Fruit fly (Drosophila melanogaster) whole organism, pupa: Measurements from ENCODE around the gene CG10283.

ENCODE experiments used
- CG10348 ChIP-seq: fragments of 200-800 bp; sonication (Bioruptor generic); IDR thresholded peaks from 2 replicates; pipeline ENCODE4 v1.3.6; 2022; ENCODE audit warnings: missing biosample characterization, missing genetic modification characterization
- CG12605 ChIP-seq: fragments of 200-800 bp; sonication (Bioruptor generic); IDR thresholded peaks from 2 replicates; pipeline ENCODE4 v1.3.6; 2022; ENCODE audit warnings: missing biosample characterization, missing genetic modification characterization
- CG13204 ChIP-seq: fragments of 200-800 bp; sonication (Bioruptor generic); optimal IDR thresholded peaks from 2 replicates; lab custom pipeline; 2018; ENCODE audit warnings: missing biosample characterization, mild to moderate bottlenecking, missing genetic modification characterization, moderate library complexity
- CG14655 ChIP-seq: fragments of 200-800 bp; sonication (Bioruptor generic); optimal IDR thresholded peaks from 3 replicates; lab custom pipeline; 2017; ENCODE audit warnings: mild to moderate bottlenecking, missing biosample characterization, missing genetic modification reagents, missing genetic modification characterization
- CG15710 ChIP-seq: fragments of 200-800 bp; sonication (Bioruptor generic); optimal IDR thresholded peaks from 2 replicates; lab custom pipeline; 2018; ENCODE audit warnings: missing biosample characterization, mild to moderate bottlenecking, missing genetic modification characterization, moderate library complexity
- CG17806 ChIP-seq: fragments of 200-800 bp; sonication (Bioruptor generic); optimal IDR thresholded peaks from 2 replicates; lab custom pipeline; 2018; ENCODE audit warnings: missing biosample characterization, mild to moderate bottlenecking, missing genetic modification characterization, moderate library complexity
- CG32121 ChIP-seq: fragments of 200-800 bp; sonication (Bioruptor generic); IDR thresholded peaks from 2 replicates; pipeline ENCODE4 v1.3.6; 2022; ENCODE audit warnings: missing biosample characterization, missing genetic modification characterization
- CG34367 ChIP-seq: fragments of 200-800 bp; sonication (Bioruptor generic); optimal IDR thresholded peaks from 2 replicates; lab custom pipeline; 2018; ENCODE audit warnings: missing biosample characterization, mild to moderate bottlenecking, missing genetic modification characterization
- CG4496 ChIP-seq: fragments of 200-800 bp; sonication (Bioruptor generic); IDR thresholded peaks from 3 replicates; pipeline ENCODE4 v1.3.6; 2022; ENCODE audit warnings: missing biosample characterization, missing genetic modification characterization
- CG8159 ChIP-seq: fragments of 200-800 bp; sonication (Bioruptor generic); optimal IDR thresholded peaks from 3 replicates; lab custom pipeline; 2018; ENCODE audit warnings: missing biosample characterization, mild to moderate bottlenecking, missing genetic modification characterization, moderate library complexity
- CG8301 ChIP-seq: fragments of 200-800 bp; sonication (Bioruptor generic); optimal IDR thresholded peaks from 2 replicates; lab custom pipeline; 2018; ENCODE audit warnings: missing biosample characterization, mild to moderate bottlenecking, missing genetic modification characterization
- CG9948 ChIP-seq: fragments of 200-800 bp; sonication (Bioruptor generic); optimal IDR thresholded peaks from 2 replicates; lab custom pipeline; 2018; ENCODE audit warnings: missing biosample characterization, mild to moderate bottlenecking, missing genetic modification characterization, moderate library complexity
- D1 ChIP-seq: fragments of 200-800 bp; sonication (Bioruptor generic); optimal IDR thresholded peaks from 2 replicates; lab custom pipeline; 2018; ENCODE audit warnings: missing biosample characterization, mild to moderate bottlenecking, missing genetic modification characterization, moderate library complexity
- EcR ChIP-seq: fragments of 200-800 bp; sonication (Bioruptor generic); optimal IDR thresholded peaks from 3 replicates; lab custom pipeline; 2019; ENCODE audit warnings: missing biosample characterization, missing genetic modification characterization, mild to moderate bottlenecking, moderate library complexity, missing genetic modification reagents
- Ets98B ChIP-seq: fragments of 200-800 bp; sonication (Bioruptor generic); IDR thresholded peaks from 2 replicates; pipeline ENCODE4 v1.3.6; 2022; ENCODE audit warnings: missing biosample characterization, missing genetic modification characterization
- Pif1A ChIP-seq: fragments of 200-800 bp; sonication (Bioruptor generic); optimal IDR thresholded peaks from 3 replicates; lab custom pipeline; 2016; ENCODE audit warnings: missing biosample characterization, missing genetic modification characterization
- Pif1B ChIP-seq: fragments of 200-800 bp; sonication (Bioruptor generic); optimal IDR thresholded peaks from 3 replicates; lab custom pipeline; 2016; ENCODE audit warnings: missing biosample characterization, missing genetic modification characterization
- Snoo ChIP-seq: fragments of 200-800 bp; sonication (Bioruptor generic); optimal IDR thresholded peaks from 3 replicates; lab custom pipeline; 2017; ENCODE audit warnings: missing biosample characterization, mild to moderate bottlenecking, missing genetic modification characterization, inconsistent platforms
- fd96Ca ChIP-seq: fragments of 200-800 bp; sonication (Bioruptor generic); IDR thresholded peaks from 3 replicates; pipeline ENCODE4 v1.3.6; 2022; ENCODE audit warnings: missing biosample characterization, missing genetic modification characterization
- gl ChIP-seq: fragments of 200-800 bp; sonication (Bioruptor generic); optimal IDR thresholded peaks from 2 replicates; lab custom pipeline; 2018; ENCODE audit warnings: missing biosample characterization, mild to moderate bottlenecking, missing genetic modification characterization
- rn ChIP-seq: fragments of 200-800 bp; sonication (Bioruptor generic); IDR thresholded peaks from 2 replicates; pipeline ENCODE4 v1.3.6; 2022; ENCODE audit warnings: missing biosample characterization, missing genetic modification characterization

CG10283 gene

DNA sequence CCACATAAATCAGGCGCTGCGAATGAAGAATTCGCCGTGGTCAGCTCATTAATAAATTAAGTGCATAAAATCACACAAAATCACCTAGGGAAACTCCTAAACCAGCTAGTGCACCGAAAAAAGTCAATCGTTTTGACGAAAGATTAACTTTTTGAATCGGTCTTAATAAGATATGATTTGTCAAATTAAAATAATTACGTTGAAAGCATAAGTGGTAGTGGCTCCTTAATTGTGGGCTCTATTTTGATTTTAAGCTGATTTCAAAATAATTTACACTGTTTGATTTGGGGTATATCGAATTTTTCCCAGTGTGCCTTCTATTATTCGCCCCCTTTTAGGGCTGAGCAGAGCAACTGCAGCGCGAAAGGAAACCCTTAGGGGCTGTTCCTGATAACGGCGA is 21.2 kb upstream of the CG10283 start:
- no peak for TF ChIP-seq D1 (tag; lab: Kevin White, UChicago)
- TF ChIP-seq Pif1B (GFP tag; lab: Kevin White, UChicago) = no peak
- TF ChIP-seq Snoo (tag; lab: Kevin White, UChicago) = no peak

DNA sequence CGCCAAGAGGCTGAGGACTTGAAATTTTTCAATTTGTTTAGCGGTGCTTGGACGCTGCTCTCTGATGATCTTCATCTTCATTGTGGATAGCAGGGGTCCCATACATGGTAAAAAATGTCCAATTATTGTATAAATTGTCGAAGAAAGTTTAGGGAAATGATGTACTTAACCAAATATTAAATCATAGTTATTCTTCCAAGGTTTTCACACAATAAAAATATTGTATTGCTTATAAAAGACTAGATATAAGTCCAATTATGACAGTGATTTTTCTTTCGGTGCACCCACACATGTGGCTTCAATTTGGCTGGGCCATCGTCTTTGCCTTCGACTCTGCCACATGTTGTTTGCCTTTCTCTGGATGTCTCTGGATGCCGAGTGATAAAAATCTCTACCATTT is 20.6 kb upstream of the CG10283 start:
- TF ChIP-seq Pif1B (GFP tag; lab: Kevin White, UChicago) (peak; percentile 68), rn (GFP tag; lab: Robert Waterston, UW) (peak; percentile 53), CG17806 (tag; lab: Kevin White, UChicago) (peak; percentile 68), CG13204 (GFP tag; lab: Kevin White, UChicago) (peak; percentile 10), fd96Ca (GFP tag; lab: Robert Waterston, UW) (no peak; the same call in 2 of the 3 replicates), CG32121 (GFP tag; lab: Robert Waterston, UW) (peak; percentile 79), D1 (tag; lab: Kevin White, UChicago) (peak; percentile 19), CG8159 (tag; lab: Kevin White, UChicago) (peak; percentile 72), Snoo (tag; lab: Kevin White, UChicago) (no peak), gl (peak; percentile 42), Pif1A (GFP tag; lab: Kevin White, UChicago) (peak; percentile 73), CG4496 (GFP tag; lab: Robert Waterston, UW) (peak; percentile 84), Ets98B (no peak), CG8301 (peak; percentile 76), CG12605 (GFP tag; lab: Robert Waterston, UW) (peak; percentile 62; the same call in 1 of the 2 replicates), CG9948 (tag; lab: Kevin White, UChicago) (peak; percentile 57), CG10348 (GFP tag; lab: Robert Waterston, UW) (no peak), CG15710 (tag; lab: Kevin White, UChicago) (peak; percentile 74), EcR (GFP tag; lab: Kevin White, UChicago) (peak; percentile 19), CG14655 (peak; percentile 81), CG34367 (tag; lab: Kevin White, UChicago) (peak; percentile 63)

- peak; percentile 12; the same call in 1 of the 2 replicates for TF ChIP-seq CG12605 (GFP tag; lab: Robert Waterston, UW)
- TF ChIP-seq Pif1A (GFP tag; lab: Kevin White, UChicago) = no peak
- peak; percentile 67; the same call in 2 of the 3 replicates for TF ChIP-seq CG4496 (GFP tag; lab: Robert Waterston, UW)
- TF ChIP-seq CG32121 (GFP tag; lab: Robert Waterston, UW) = peak; percentile 38
- no peak for TF ChIP-seq gl
- peak; percentile 64 for TF ChIP-seq CG13204 (GFP tag; lab: Kevin White, UChicago)
Measured at dm6 chr2L:18503760-18504159, 19.4 kb upstream of the CG10283 start, which contains the start of gene kon. Gene kon, minus strand, starts transcription at chr2L:18503978.

DNA sequence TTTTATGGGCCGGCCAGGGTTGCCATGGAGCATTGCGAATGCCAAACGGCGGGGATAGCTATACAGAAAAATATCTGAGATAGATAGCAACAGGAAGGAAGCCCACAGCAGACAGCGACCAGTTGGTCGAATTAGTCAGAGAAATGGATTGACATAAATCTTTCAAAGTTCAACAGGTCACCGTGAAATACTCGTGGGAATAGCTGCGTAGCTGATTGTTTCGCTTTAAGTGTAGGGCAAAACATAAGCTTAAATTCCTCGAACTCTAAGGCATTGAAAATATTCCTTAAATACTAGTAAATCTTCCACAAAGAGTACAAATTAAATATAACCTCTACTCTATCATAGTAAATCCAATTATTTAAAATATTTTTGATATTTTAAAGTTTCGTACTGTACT is 15.6 kb upstream of the CG10283 start:
- peak; percentile 33 for TF ChIP-seq CG8301
- no peak for TF ChIP-seq D1 (tag; lab: Kevin White, UChicago)
- no peak for TF ChIP-seq Ets98B
- peak; percentile 8 for TF ChIP-seq CG17806 (tag; lab: Kevin White, UChicago)
- peak; percentile 2 for TF ChIP-seq CG8159 (tag; lab: Kevin White, UChicago)
- no peak for TF ChIP-seq rn (GFP tag; lab: Robert Waterston, UW)
- TF ChIP-seq CG9948 (tag; lab: Kevin White, UChicago) = peak; percentile 13
- no peak for TF ChIP-seq Pif1A (GFP tag; lab: Kevin White, UChicago)
- TF ChIP-seq CG14655 = peak; percentile 52
- TF ChIP-seq CG15710 (tag; lab: Kevin White, UChicago) = no peak
- TF ChIP-seq, all 21 proteins: peak for 5

DNA sequence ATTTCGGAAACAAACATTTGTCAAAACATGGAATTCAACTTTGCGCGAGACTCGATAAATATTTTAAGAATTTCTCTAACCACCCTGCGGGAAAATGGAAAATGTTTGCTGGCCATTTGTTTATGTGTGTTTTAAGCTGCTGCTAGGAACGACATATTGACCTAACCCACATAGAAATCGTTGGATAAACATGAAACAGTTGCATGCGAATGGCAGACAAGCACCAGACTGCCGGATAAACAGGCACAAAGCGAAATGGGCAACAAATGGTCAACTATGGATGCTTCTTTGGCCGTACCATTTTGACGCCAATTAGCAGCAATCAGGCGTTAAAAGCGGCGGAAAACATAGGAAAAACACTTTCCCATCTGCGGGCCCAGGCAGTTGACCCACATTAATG is 12.5 kb upstream of the CG10283 start:
- TF ChIP-seq Pif1A (GFP tag; lab: Kevin White, UChicago) (no peak), CG10348 (GFP tag; lab: Robert Waterston, UW) (no peak), Snoo (tag; lab: Kevin White, UChicago) (no peak), CG8301 (no peak), gl (no peak), CG15710 (tag; lab: Kevin White, UChicago) (no peak), CG17806 (tag; lab: Kevin White, UChicago) (no peak), CG12605 (GFP tag; lab: Robert Waterston, UW) (no peak), Pif1B (GFP tag; lab: Kevin White, UChicago) (no peak), rn (GFP tag; lab: Robert Waterston, UW) (no peak), CG32121 (GFP tag; lab: Robert Waterston, UW) (no peak), EcR (GFP tag; lab: Kevin White, UChicago) (no peak), CG34367 (tag; lab: Kevin White, UChicago) (no peak), D1 (tag; lab: Kevin White, UChicago) (no peak)

DNA sequence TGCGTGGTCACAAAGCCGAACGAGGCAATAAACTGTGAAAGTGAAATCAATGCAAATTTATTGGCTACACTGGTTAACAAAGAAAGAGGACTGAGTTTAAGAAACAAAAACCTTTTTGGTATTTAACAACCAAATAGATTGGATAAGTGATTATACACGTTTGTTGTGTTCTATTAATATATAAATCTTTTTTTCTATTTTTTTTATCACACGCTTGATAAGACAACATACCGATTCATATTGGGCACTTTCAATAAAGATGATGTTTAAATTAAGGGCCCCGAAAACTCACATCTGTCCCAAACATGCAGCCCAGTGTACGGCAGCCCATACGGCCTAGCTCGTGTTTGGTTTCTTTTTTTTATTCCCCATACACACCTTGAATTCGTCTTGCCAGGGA is 8.8 kb upstream of the CG10283 start:
- TF ChIP-seq Pif1A (GFP tag; lab: Kevin White, UChicago) = peak; percentile 30
- peak; percentile 29; the same call in 1 of the 2 replicates for TF ChIP-seq CG12605 (GFP tag; lab: Robert Waterston, UW)
- no peak for TF ChIP-seq CG9948 (tag; lab: Kevin White, UChicago)
- TF ChIP-seq CG32121 (GFP tag; lab: Robert Waterston, UW) = 0 out of 2 replicates have a peak, but pooled peaks have one; percentile 22
- TF ChIP-seq CG8159 (tag; lab: Kevin White, UChicago) = peak; percentile 23
- peak; percentile 4 for TF ChIP-seq CG17806 (tag; lab: Kevin White, UChicago)
- TF ChIP-seq Pif1B (GFP tag; lab: Kevin White, UChicago) = peak; percentile 31
- peak; percentile 47 for TF ChIP-seq Ets98B
- peak; percentile 47 for TF ChIP-seq CG8301
- no peak for TF ChIP-seq EcR (GFP tag; lab: Kevin White, UChicago)
- TF ChIP-seq, all 21 proteins: peak for 8
